Fruit fly (Drosophila melanogaster): Measurements from ENCODE around the gene Vha14-2.

DNA sequence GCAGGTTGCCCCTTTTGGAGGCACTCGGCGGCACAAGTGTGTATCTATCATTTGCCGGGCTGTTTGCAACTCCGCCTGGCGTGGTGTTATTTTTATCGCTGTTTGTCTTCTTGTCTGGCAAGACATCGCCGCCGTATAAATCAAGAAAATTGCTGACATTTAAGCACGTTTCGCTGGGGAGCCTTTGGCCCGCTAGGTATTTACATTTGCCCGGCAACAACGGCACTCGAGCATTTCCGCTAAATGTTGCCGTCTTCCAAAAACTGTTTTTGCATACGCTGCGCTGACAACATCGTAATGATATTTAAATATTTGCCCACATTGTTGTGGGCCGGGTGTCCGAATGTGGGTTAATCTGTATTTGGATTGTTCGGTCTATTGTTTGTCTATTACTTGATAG is 24.1 kb upstream of the Vha14-2 start:
- TF ChIP-seq Met (GFP tag; optimal IDR thresholded peaks at IDR 0.05) (no peak), OdsH (GFP tag; optimal IDR thresholded peaks at IDR 0.05) (no peak), Gug (GFP tag; IDR thresholded peaks at IDR 0.05) (no peak), CG11294 (GFP tag; IDR thresholded peaks at IDR 0.05) (no peak), fd85E (GFP tag; optimal IDR thresholded peaks at IDR 0.05) (no peak)
